Worm (Caenorhabditis elegans) whole organism, L2 larva: Measurements from ENCODE around the gene K06H7.7.

Source experiments
- C34F6.9 ChIP-seq: fragments of 150-350 bp; optimal IDR thresholded peaks from 2 replicates; lab custom pipeline; 2014; ENCODE audit warnings: missing biosample characterization, missing genetic modification characterization
- ZK546.5 ChIP-seq: sonication (generic microtip); optimal IDR thresholded peaks from 2 replicates; lab custom pipeline; 2017; ENCODE audit warnings: missing biosample characterization, missing genetic modification characterization
- ama-1 ChIP-seq: fragments of 150-350 bp; optimal IDR thresholded peaks from 2 replicates; lab custom pipeline; 2018; ENCODE audit warnings: inconsistent platforms
- blmp-1 ChIP-seq: sonication (generic microtip); optimal IDR thresholded peaks from 2 replicates; lab custom pipeline; 2017; ENCODE audit warnings: missing genetic modification characterization, mild to moderate bottlenecking, missing compliant biosample characterization, antibody characterized with exemption, moderate library complexity; ENCODE audit not compliant: insufficient read depth
- crh-2 ChIP-seq: sonication (generic microtip); optimal IDR thresholded peaks from 2 replicates; lab custom pipeline; 2017; ENCODE audit warnings: missing biosample characterization, missing genetic modification characterization
- egl-27 ChIP-seq: sonication (generic microtip); optimal IDR thresholded peaks from 3 replicates; lab custom pipeline; 2017; ENCODE audit warnings: missing biosample characterization, missing genetic modification reagents, missing genetic modification characterization
- fos-1 ChIP-seq: fragments of 150-350 bp; optimal IDR thresholded peaks from 2 replicates; lab custom pipeline; 2014; ENCODE audit warnings: missing biosample characterization, missing genetic modification characterization
- gmeb-1 ChIP-seq: fragments of 150-350 bp; optimal IDR thresholded peaks from 2 replicates; lab custom pipeline; 2014; ENCODE audit warnings: missing biosample characterization, missing genetic modification characterization
- lin-11 ChIP-seq: fragments of 150-350 bp; sonication (generic microtip); optimal IDR thresholded peaks from 2 replicates; lab custom pipeline; 2014; ENCODE audit warnings: missing biosample characterization, missing genetic modification characterization, inconsistent platforms, mixed read lengths
- lin-39 ChIP-seq: fragments of 150-350 bp; optimal IDR thresholded peaks from 2 replicates; lab custom pipeline; 2014; ENCODE audit warnings: missing biosample characterization, missing genetic modification reagents, missing genetic modification characterization
- mdl-1 ChIP-seq, 2 experiments: fragments of 150-350 bp in 1 of 2; sonication (generic microtip) in 1 of 2; optimal IDR thresholded peaks; 2 replicates each; lab custom pipeline; 2017; ENCODE audit warnings: missing biosample characterization in 2 of 2, missing genetic modification characterization in 2 of 2
- nhr-10 ChIP-seq: sonication (generic microtip); optimal IDR thresholded peaks from 2 replicates; lab custom pipeline; 2017; ENCODE audit warnings: missing biosample characterization, missing genetic modification characterization
- nhr-11 ChIP-seq: fragments of 150-350 bp; optimal IDR thresholded peaks from 2 replicates; lab custom pipeline; 2014; ENCODE audit warnings: missing biosample characterization, missing genetic modification characterization
- nhr-12 ChIP-seq: fragments of 150-350 bp; optimal IDR thresholded peaks from 2 replicates; lab custom pipeline; 2014; ENCODE audit warnings: missing biosample characterization, missing genetic modification characterization
- nhr-129 ChIP-seq: fragments of 150-350 bp; optimal IDR thresholded peaks from 2 replicates; lab custom pipeline; 2014; ENCODE audit warnings: missing biosample characterization, missing genetic modification characterization
- nhr-21 ChIP-seq: fragments of 150-350 bp; optimal IDR thresholded peaks from 2 replicates; lab custom pipeline; 2014; ENCODE audit warnings: missing biosample characterization, missing genetic modification characterization
- nhr-25 ChIP-seq: fragments of 150-350 bp; sonication (generic microtip); optimal IDR thresholded peaks from 3 replicates; lab custom pipeline; 2014; ENCODE audit warnings: missing biosample characterization, missing genetic modification characterization
- nhr-6 ChIP-seq: fragments of 150-350 bp; optimal IDR thresholded peaks from 2 replicates; lab custom pipeline; 2014; ENCODE audit warnings: missing biosample characterization, missing genetic modification characterization
- sem-4 ChIP-seq: fragments of 150-350 bp; optimal IDR thresholded peaks from 2 replicates; lab custom pipeline; 2014; ENCODE audit warnings: missing biosample characterization, missing genetic modification reagents, missing genetic modification characterization
- skn-1 ChIP-seq: sonication (generic microtip); optimal IDR thresholded peaks from 2 replicates; lab custom pipeline; 2017; ENCODE audit warnings: missing biosample characterization, missing genetic modification characterization
- sma-9 ChIP-seq, 2 experiments: fragments of 150-350 bp in 1 of 2; sonication (generic microtip) in 1 of 2; optimal IDR thresholded peaks; 2 replicates each; lab custom pipeline; 2014 to 2016; ENCODE audit warnings: missing genetic modification characterization in 2 of 2, mild to moderate bottlenecking in 1 of 2, missing biosample characterization in 1 of 2, missing compliant biosample characterization in 1 of 2, missing genetic modification reagents in 1 of 2, moderate library complexity in 1 of 2
- unc-39 ChIP-seq: fragments of 150-350 bp; optimal IDR thresholded peaks from 2 replicates; lab custom pipeline; 2014; ENCODE audit warnings: missing biosample characterization, missing genetic modification characterization
- unc-55 ChIP-seq: fragments of 150-350 bp; sonication (generic microtip); optimal IDR thresholded peaks from 3 replicates; lab custom pipeline; 2014; ENCODE audit warnings: missing biosample characterization, missing genetic modification reagents, missing genetic modification characterization
- unc-62 ChIP-seq: fragments of 150-350 bp; optimal IDR thresholded peaks from 2 replicates; lab custom pipeline; 2014; ENCODE audit warnings: missing biosample characterization, missing genetic modification reagents, missing genetic modification characterization
- zag-1 ChIP-seq: fragments of 150-350 bp; optimal IDR thresholded peaks from 2 replicates; lab custom pipeline; 2014; ENCODE audit warnings: missing biosample characterization, missing genetic modification characterization
- ztf-1 ChIP-seq: fragments of 200-800 bp; sonication (Bioruptor generic); conservative IDR thresholded peaks from 2 replicates; pipeline ENCODE4 v1.3.6; 2022; ENCODE audit warnings: missing genetic modification characterization, missing compliant biosample characterization

K06H7.7 gene

ce11 chrIII:8042775-8043174, 42.5 kb downstream of the K06H7.7 start, which contains the start of gene K12H4.6:
Gene K12H4.6 (minus strand): TSS chrIII:8042875.
- no peak for TF ChIP-seq fos-1 (tag; lab: Kevin White, UChicago)
- TF ChIP-seq gmeb-1 (tag; lab: Kevin White, UChicago) = no peak
- TF ChIP-seq crh-2 (tag; lab: Kevin White, UChicago) = no peak
- TF ChIP-seq mdl-1 (tag; optimal IDR thresholded peaks at IDR 0.05; lab: Kevin White, UChicago) = no peak
- no peak for TF ChIP-seq skn-1 (tag; lab: Kevin White, UChicago)
- TF ChIP-seq ZK546.5 (tag; lab: Kevin White, UChicago) = no peak
- no peak for TF ChIP-seq nhr-11
- TF ChIP-seq nhr-6 = no peak
- no peak for TF ChIP-seq zag-1 (tag; lab: Kevin White, UChicago)
- no peak for TF ChIP-seq egl-27 (tag; lab: Kevin White, UChicago)
- no peak for TF ChIP-seq unc-39 (tag; lab: Kevin White, UChicago)

- no peak for TF ChIP-seq unc-55 (GFP tag; lab: Kevin White, UChicago)
- TF ChIP-seq sem-4 (tag; lab: Kevin White, UChicago) = no peak
- TF ChIP-seq unc-62 (GFP tag; lab: Kevin White, UChicago) = no peak
- no peak for TF ChIP-seq ztf-1 (GFP tag; lab: Robert Waterston, UW)
- no peak for TF ChIP-seq sma-9 (GFP tag; optimal IDR thresholded peaks at IDR 0.05; lab: Kevin White, UChicago)
- TF ChIP-seq sma-9 (tag; optimal IDR thresholded peaks at IDR 0.05; lab: Kevin White, UChicago) = no peak
- no peak for TF ChIP-seq nhr-12 (tag; lab: Kevin White, UChicago)
- no peak for TF ChIP-seq blmp-1 (tag; lab: Kevin White, UChicago)
- TF ChIP-seq zag-1 (tag; lab: Kevin White, UChicago) = no peak
- no peak for TF ChIP-seq ama-1 (lab: Kevin White, UChicago)
- no peak for TF ChIP-seq C34F6.9 (tag; lab: Kevin White, UChicago)
- no peak for TF ChIP-seq lin-11
- no peak for TF ChIP-seq nhr-10
These were observed 47.3 kb downstream of the K06H7.7 start, which contains the start of gene dpf-6 for ce11 chrIII:8037941-8038340. Gene dpf-6 (plus strand): TSS chrIII:8038241.

- peak; percentile 58 for TF ChIP-seq sma-9 (GFP tag; optimal IDR thresholded peaks at IDR 0.05; lab: Kevin White, UChicago)
- no peak for TF ChIP-seq sma-9 (tag; optimal IDR thresholded peaks at IDR 0.05; lab: Kevin White, UChicago)
- peak; percentile 2 for TF ChIP-seq blmp-1 (tag; lab: Kevin White, UChicago)
- no peak for TF ChIP-seq fos-1 (tag; lab: Kevin White, UChicago)
These were observed 48.8 kb downstream of the K06H7.7 start for ce11 chrIII:8036497-8036896.

- TF ChIP-seq zag-1 (tag; lab: Kevin White, UChicago) (no peak), sma-9 (GFP tag; optimal IDR thresholded peaks at IDR 0.05; lab: Kevin White, UChicago) (peak; percentile 19), sma-9 (tag; optimal IDR thresholded peaks at IDR 0.05; lab: Kevin White, UChicago) (no peak), nhr-21 (tag; lab: Kevin White, UChicago) (no peak), nhr-25 (tag; lab: Kevin White, UChicago) (peak; percentile 26), nhr-129 (no peak), mdl-1 (tag; optimal IDR thresholded peaks at IDR 0.05; lab: Kevin White, UChicago) (no peak), lin-39 (tag; lab: Kevin White, UChicago) (no peak)
These were observed 49.2 kb downstream of the K06H7.7 start for ce11 chrIII:8036050-8036449.
